Worm (Caenorhabditis elegans) whole organism, mixed stage, embryonic: ENCODE results near the gene sre-40.

ENCODE experiments used
- blmp-1 ChIP-seq: fragments of 150-350 bp; optimal IDR thresholded peaks from 2 replicates; lab custom pipeline; 2014; ENCODE audit warnings: missing biosample characterization, missing genetic modification characterization
- elt-1 ChIP-seq: sonication (generic microtip); optimal IDR thresholded peaks from 2 replicates; lab custom pipeline; 2017; ENCODE audit warnings: missing genetic modification characterization, mild to moderate bottlenecking, missing compliant biosample characterization, antibody characterized with exemption, moderate library complexity, borderline replicate concordance; ENCODE audit not compliant: insufficient read depth
- flh-1 ChIP-seq: fragments of 200-800 bp; sonication (Bioruptor generic); optimal IDR thresholded peaks from 2 replicates; lab custom pipeline; 2018; ENCODE audit warnings: mild to moderate bottlenecking, missing genetic modification characterization, moderate library complexity, missing compliant biosample characterization
- lin-13 ChIP-seq: fragments of 150-350 bp; optimal IDR thresholded peaks from 2 replicates; lab custom pipeline; 2014; ENCODE audit warnings: missing biosample characterization, missing genetic modification characterization
- lsy-2 ChIP-seq: fragments of 150-350 bp; optimal IDR thresholded peaks from 2 replicates; lab custom pipeline; 2014; ENCODE audit warnings: missing biosample characterization, missing genetic modification characterization
- nhr-12 ChIP-seq: fragments of 150-350 bp; optimal IDR thresholded peaks from 2 replicates; lab custom pipeline; 2014; ENCODE audit warnings: missing biosample characterization, missing genetic modification characterization
- nhr-237 ChIP-seq: fragments of 150-350 bp; optimal IDR thresholded peaks from 2 replicates; lab custom pipeline; 2014; ENCODE audit warnings: missing biosample characterization, missing genetic modification characterization
- nhr-76 ChIP-seq: sonication (generic microtip); optimal IDR thresholded peaks from 2 replicates; lab custom pipeline; 2017; ENCODE audit warnings: missing biosample characterization, missing genetic modification characterization
- pha-4 ChIP-seq: fragments of 150-350 bp; optimal IDR thresholded peaks from 2 replicates; lab custom pipeline; 2018; ENCODE audit warnings: missing biosample characterization, missing genetic modification reagents, missing genetic modification characterization
- unc-120 ChIP-seq: sonication (generic microtip); optimal IDR thresholded peaks from 2 replicates; lab custom pipeline; 2017; ENCODE audit warnings: missing genetic modification characterization, missing compliant biosample characterization; ENCODE audit not compliant: poor library complexity, severe bottlenecking
- unc-62 ChIP-seq: fragments of 150-350 bp; optimal IDR thresholded peaks from 2 replicates; lab custom pipeline; 2014; ENCODE audit warnings: missing biosample characterization, missing genetic modification reagents, missing genetic modification characterization
- zip-8 ChIP-seq: fragments of 150-350 bp; optimal IDR thresholded peaks from 2 replicates; lab custom pipeline; 2014; ENCODE audit warnings: missing biosample characterization, missing genetic modification characterization
- ztf-11 ChIP-seq: fragments of 150-350 bp; optimal IDR thresholded peaks from 2 replicates; lab custom pipeline; 2014; ENCODE audit warnings: missing biosample characterization, missing genetic modification characterization

- TF ChIP-seq zip-8, result no peak
- no peak for TF ChIP-seq ztf-11
- no peak for TF ChIP-seq nhr-76
- no peak for TF ChIP-seq nhr-237 (tag; lab: Kevin White, UChicago)
- TF ChIP-seq blmp-1, result no peak
- no peak for TF ChIP-seq lsy-2 (tag; lab: Kevin White, UChicago)
- TF ChIP-seq pha-4, result no peak
- TF ChIP-seq unc-120 (tag; lab: Kevin White, UChicago), result no peak
- TF ChIP-seq elt-1 (tag; lab: Kevin White, UChicago), result no peak
- no peak for TF ChIP-seq nhr-12 (tag; lab: Kevin White, UChicago)
- no peak for TF ChIP-seq flh-1
- no peak for TF ChIP-seq unc-62 (GFP tag; lab: Kevin White, UChicago)
- TF ChIP-seq lin-13, result no peak
Observed at ce11 chrII:4657370-4657769, 26.2 kb downstream of the sre-40 start.
